Worm (Caenorhabditis elegans) whole organism, L4 larva: Measurements from ENCODE around the gene ell-1.

ENCODE experiments used
- ZK546.5 ChIP-seq, 2 experiments: sonication (generic microtip); optimal IDR thresholded peaks; 2 replicates each; lab custom pipeline; 2017; ENCODE audit warnings: missing biosample characterization in 2 of 2, missing genetic modification characterization in 2 of 2
- ama-1 ChIP-seq: fragments of 150-350 bp; optimal IDR thresholded peaks from 2 replicates; lab custom pipeline; 2014; ENCODE audit warnings: inconsistent platforms, mixed read lengths
- nhr-237 ChIP-seq: sonication (generic microtip); optimal IDR thresholded peaks from 2 replicates; lab custom pipeline; 2017; ENCODE audit warnings: missing biosample characterization, missing genetic modification characterization
- nhr-28 ChIP-seq: fragments of 150-350 bp; optimal IDR thresholded peaks from 2 replicates; lab custom pipeline; 2014; ENCODE audit warnings: missing biosample characterization, missing genetic modification characterization
- tra-1 ChIP-seq: fragments of 200-800 bp; sonication (Bioruptor generic); IDR thresholded peaks from 2 replicates; pipeline ENCODE4 v1.3.6; 2022; ENCODE audit warnings: missing genetic modification reagents, missing genetic modification characterization, missing compliant biosample characterization
- unc-130 ChIP-seq: sonication (generic microtip); optimal IDR thresholded peaks from 2 replicates; lab custom pipeline; 2016; ENCODE audit warnings: missing genetic modification reagents, missing genetic modification characterization, missing compliant biosample characterization
- vab-7 ChIP-seq: fragments of 200-800 bp; sonication (Bioruptor generic); IDR thresholded peaks from 2 replicates; pipeline ENCODE4 v1.3.6; 2022; ENCODE audit warnings: missing genetic modification reagents, missing genetic modification characterization, missing compliant biosample characterization
- zip-2 ChIP-seq: fragments of 150-350 bp; optimal IDR thresholded peaks from 2 replicates; lab custom pipeline; 2014; ENCODE audit warnings: missing biosample characterization, missing genetic modification characterization

ce11 chrIV:4390438-4390894 lies 3.7 kb upstream of the ell-1 start, which contains the start of the genes rpl-7A and set-21:
- TF ChIP-seq ZK546.5 (tag; optimal IDR thresholded peaks at IDR 0.05; lab: Kevin White, UChicago) (peak in 1 of 2 experiments; percentile 78), vab-7 (GFP tag; lab: Robert Waterston, UW) (peak; percentile 93), tra-1 (GFP tag; lab: Robert Waterston, UW) (peak; percentile 96), ama-1 (lab: Kevin White, UChicago) (no peak), unc-130 (GFP tag; lab: Kevin White, UChicago) (peak; percentile 76), nhr-237 (tag; lab: Kevin White, UChicago) (peak; percentile 23), zip-2 (tag; lab: Kevin White, UChicago) (peak; percentile 43), nhr-28 (tag; lab: Kevin White, UChicago) (peak; percentile 91)
